Worm (Caenorhabditis elegans): Measurements from ENCODE around the gene Y75B8A.8.

- TF ChIP-seq him-1 (tag; optimal IDR thresholded peaks at IDR 0.05): no peak
- no peak for TF ChIP-seq W03F9.2 (tag; optimal IDR thresholded peaks at IDR 0.05)
- TF ChIP-seq dao-5 (tag; optimal IDR thresholded peaks at IDR 0.05): no peak
Measured at ce11 chrIII:12156582-12156981, 4.0 kb upstream of the Y75B8A.8 start.
